In genomic region chrX:2700649-2701048, ce11 we compare ENCODE assay signal across 6 worm cellular contexts.
TF ChIP-seq lines count a peak whose summit lies in the region.

No protein-coding gene starts in this region.

TF ChIP-seq in whole organism, L1 larva, 84 proteins besides CTCF, POLR2A, EP300 and RAD21:
- TF ChIP-seq lir-3 (tag; optimal IDR thresholded peaks at IDR 0.05; lab: Kevin White, UChicago; ENCODE audit: poor library complexity) (no peak), blmp-1 (tag; optimal IDR thresholded peaks at IDR 0.05; lab: Kevin White, UChicago) (peak; percentile 7), lin-14 (GFP tag; optimal IDR thresholded peaks at IDR 0.05; lab: Kevin White, UChicago) (peak; percentile 15)

TF ChIP-seq in whole organism, L3 larva, 47 proteins besides CTCF, POLR2A, EP300 and RAD21:
- TF ChIP-seq egl-5 (tag; optimal IDR thresholded peaks at IDR 0.05; lab: Kevin White, UChicago) (peak; percentile 14), zag-1 (tag; optimal IDR thresholded peaks at IDR 0.05; lab: Kevin White, UChicago) (no peak)
TF ChIP-seq in whole organism, L3 larva: peak in this region for 1.

TF ChIP-seq in whole organism, early embryonic, 17 proteins besides CTCF, POLR2A, EP300 and RAD21:
- TF ChIP-seq ets-7 (tag; optimal IDR thresholded peaks at IDR 0.05; lab: Kevin White, UChicago) (no peak), sea-1 (GFP tag; conservative IDR thresholded peaks at IDR 0.05; lab: Robert Waterston, UW) (no peak), ceh-36 (tag; optimal IDR thresholded peaks at IDR 0.05; lab: Kevin White, UChicago) (no peak), ama-1 (optimal IDR thresholded peaks at IDR 0.05; lab: Kevin White, UChicago) (peak; percentile 7), hmg-4 (GFP tag; optimal IDR thresholded peaks at IDR 0.05; lab: Kevin White, UChicago) (peak; percentile 52), tbx-37 (GFP tag; conservative IDR thresholded peaks at IDR 0.05; lab: Robert Waterston, UW) (no peak), tbx-11 (GFP tag; IDR thresholded peaks at IDR 0.05; lab: Robert Waterston, UW) (no peak), hnd-1 (tag; optimal IDR thresholded peaks at IDR 0.05; lab: Kevin White, UChicago) (no peak), pes-1 (GFP tag; IDR thresholded peaks at IDR 0.05; lab: Robert Waterston, UW) (no peak; the same call in 1 of the 2 replicates), hmbx-1 (tag; optimal IDR thresholded peaks at IDR 0.05; lab: Kevin White, UChicago) (no peak), aly-1 (tag; optimal IDR thresholded peaks at IDR 0.05; lab: Kevin White, UChicago) (no peak), F13C5.2 (tag; optimal IDR thresholded peaks at IDR 0.05; lab: Kevin White, UChicago) (no peak)
TF ChIP-seq in whole organism, early embryonic: peak in this region for 2.

TF ChIP-seq in whole organism, late embryonic, 69 proteins besides CTCF, POLR2A, EP300 and RAD21:
- no peak for TF ChIP-seq mec-3 (tag; optimal IDR thresholded peaks at IDR 0.05; lab: Kevin White, UChicago; ENCODE audit: borderline replicate concordance)
- no peak for TF ChIP-seq unc-42 (tag; optimal IDR thresholded peaks at IDR 0.05; lab: Kevin White, UChicago)
- no peak for TF ChIP-seq npax-4 (tag; optimal IDR thresholded peaks at IDR 0.05; lab: Kevin White, UChicago)
- TF ChIP-seq tbx-2 (tag; optimal IDR thresholded peaks at IDR 0.05; lab: Kevin White, UChicago): peak; percentile 14
- peak; percentile 5 for TF ChIP-seq ceh-31 (tag; optimal IDR thresholded peaks at IDR 0.05; lab: Kevin White, UChicago)
- TF ChIP-seq elt-2 (tag; optimal IDR thresholded peaks at IDR 0.05; lab: Kevin White, UChicago): no peak
- TF ChIP-seq sox-2 (GFP tag; IDR thresholded peaks at IDR 0.05; lab: Robert Waterston, UW): 0 out of 2 replicates have a peak, but pooled peaks have one; percentile 13
- no peak for TF ChIP-seq pat-9 (tag; optimal IDR thresholded peaks at IDR 0.05; lab: Kevin White, UChicago)

TF ChIP-seq in whole organism, midembryonic, 9 proteins besides CTCF, POLR2A, EP300 and RAD21:
- TF ChIP-seq ztf-23 (GFP tag; IDR thresholded peaks at IDR 0.05; lab: Robert Waterston, UW) (no peak), ztf-29 (GFP tag; IDR thresholded peaks at IDR 0.05; lab: Robert Waterston, UW) (peak; percentile 69; the same call in 1 of the 2 replicates), T22C8.4 (GFP tag; IDR thresholded peaks at IDR 0.05; lab: Robert Waterston, UW) (no peak)

TF ChIP-seq in whole organism, mixed stage, embryonic, 35 proteins besides CTCF, POLR2A, EP300 and RAD21:
- no peak for TF ChIP-seq ceh-39 (tag; optimal IDR thresholded peaks at IDR 0.05; lab: Kevin White, UChicago)
- peak; percentile 44 for TF ChIP-seq sptf-1 (tag; optimal IDR thresholded peaks at IDR 0.05; lab: Kevin White, UChicago)
- TF ChIP-seq nhr-2 (tag; optimal IDR thresholded peaks at IDR 0.05; lab: Kevin White, UChicago): peak; percentile 50
- peak; percentile 12 for TF ChIP-seq ztf-11 (tag; optimal IDR thresholded peaks at IDR 0.05; lab: Kevin White, UChicago)
- no peak for TF ChIP-seq snpc-4 (tag; optimal IDR thresholded peaks at IDR 0.05; lab: Kevin White, UChicago)
- no peak for TF ChIP-seq hlh-1 (tag; optimal IDR thresholded peaks at IDR 0.05; lab: Kevin White, UChicago)
- TF ChIP-seq sem-2 (GFP tag; optimal IDR thresholded peaks at IDR 0.05; lab: Kevin White, UChicago): no peak
- no peak for TF ChIP-seq mab-5 (tag; optimal IDR thresholded peaks at IDR 0.05; lab: Kevin White, UChicago)
- TF ChIP-seq blmp-1 (tag; optimal IDR thresholded peaks at IDR 0.05; lab: Kevin White, UChicago): no peak
- no peak for TF ChIP-seq bed-3 (GFP tag; optimal IDR thresholded peaks at IDR 0.05; lab: Kevin White, UChicago)
- no peak for TF ChIP-seq ceh-83 (GFP tag; optimal IDR thresholded peaks at IDR 0.05; lab: Kevin White, UChicago)
- no peak for TF ChIP-seq lin-13 (tag; optimal IDR thresholded peaks at IDR 0.05; lab: Kevin White, UChicago)
- no peak for TF ChIP-seq lin-32 (GFP tag; optimal IDR thresholded peaks at IDR 0.05; lab: Kevin White, UChicago)
- TF ChIP-seq lsy-2 (tag; optimal IDR thresholded peaks at IDR 0.05; lab: Kevin White, UChicago): no peak
- TF ChIP-seq ceh-43 (GFP tag; optimal IDR thresholded peaks at IDR 0.05; lab: Kevin White, UChicago): no peak
- TF ChIP-seq flh-1 (GFP tag; optimal IDR thresholded peaks at IDR 0.05; lab: Kevin White, UChicago): no peak
- TF ChIP-seq tbx-8 (GFP tag; optimal IDR thresholded peaks at IDR 0.05; lab: Kevin White, UChicago): no peak
- no peak for TF ChIP-seq unc-62 (GFP tag; optimal IDR thresholded peaks at IDR 0.05; lab: Kevin White, UChicago)
- no peak for TF ChIP-seq ham-2 (GFP tag; optimal IDR thresholded peaks at IDR 0.05; lab: Kevin White, UChicago)
- no peak for TF ChIP-seq nhr-237 (tag; optimal IDR thresholded peaks at IDR 0.05; lab: Kevin White, UChicago)
- TF ChIP-seq nhr-76 (tag; optimal IDR thresholded peaks at IDR 0.05; lab: Kevin White, UChicago): no peak
- no peak for TF ChIP-seq unc-39 (tag; optimal IDR thresholded peaks at IDR 0.05; lab: Kevin White, UChicago)
- no peak for TF ChIP-seq zip-8 (tag; optimal IDR thresholded peaks at IDR 0.05; lab: Kevin White, UChicago)
- no peak for TF ChIP-seq mep-1 (tag; optimal IDR thresholded peaks at IDR 0.05; lab: Kevin White, UChicago)
- no peak for TF ChIP-seq nhr-28 (tag; optimal IDR thresholded peaks at IDR 0.05; lab: Kevin White, UChicago)
- TF ChIP-seq unc-120 (tag; optimal IDR thresholded peaks at IDR 0.05; lab: Kevin White, UChicago; ENCODE audit: poor library complexity, severe bottlenecking): no peak
- TF ChIP-seq pha-4 (tag; optimal IDR thresholded peaks at IDR 0.05; lab: Kevin White, UChicago): peak; percentile 76
- peak; percentile 42 for TF ChIP-seq mls-2 (tag; optimal IDR thresholded peaks at IDR 0.05; lab: Kevin White, UChicago)
- TF ChIP-seq cnd-1 (tag; optimal IDR thresholded peaks at IDR 0.05; lab: Kevin White, UChicago): no peak
- no peak for TF ChIP-seq elt-3 (tag; optimal IDR thresholded peaks at IDR 0.05; lab: Kevin White, UChicago)
- TF ChIP-seq M03D4.4 (tag; optimal IDR thresholded peaks at IDR 0.05; lab: Kevin White, UChicago): peak; percentile 10
- TF ChIP-seq elt-1 (tag; optimal IDR thresholded peaks at IDR 0.05; lab: Kevin White, UChicago; ENCODE audit: borderline replicate concordance, insufficient read depth): no peak
- no peak for TF ChIP-seq ces-1 (GFP tag; optimal IDR thresholded peaks at IDR 0.05; lab: Kevin White, UChicago)
- no peak for TF ChIP-seq nhr-12 (tag; optimal IDR thresholded peaks at IDR 0.05; lab: Kevin White, UChicago)
- TF ChIP-seq drap-1 (GFP tag; optimal IDR thresholded peaks at IDR 0.05; lab: Kevin White, UChicago): no peak
TF ChIP-seq in whole organism, mixed stage, embryonic: peak in this region for 6.

Comparison
In these comparisons a context has a peak if more than half of its experiments do, and no peak if none do; other contexts are left out.
1. Of the 10 proteins assayed by ChIP-seq in both whole organism, L1 larva and whole organism, late embryonic: peak only in whole organism, L1 larva: none; only in whole organism, late embryonic: tbx-2; in both: none; in neither: 9.